Fruit fly (Drosophila melanogaster): ENCODE results near the gene CG42471.

CG42471 gene

dm6 chr2L:11753922-11754321 lies at the start of gene CG42471:
Gene CG42471 (minus strand): TSS chr2L:11754022.
- TF ChIP-seq CG17801 (GFP tag; optimal IDR thresholded peaks at IDR 0.05; ENCODE audit: partially characterized antibody) = no peak

- no peak for TF ChIP-seq CG17801 (GFP tag; optimal IDR thresholded peaks at IDR 0.05; ENCODE audit: partially characterized antibody)
Observed at dm6 chr2L:11797127-11797526, 43.3 kb upstream of the CG42471 start.

dm6 chr2L:11793986-11794385 lies 40.2 kb upstream of the CG42471 start, which contains the start of gene CG14937:
Gene CG14937 (minus strand): TSS chr2L:11794086.
- no peak for TF ChIP-seq CG17801 (GFP tag; optimal IDR thresholded peaks at IDR 0.05; ENCODE audit: partially characterized antibody)

dm6 chr2L:11792265-11792664 lies 38.4 kb upstream of the CG42471 start, which contains the start of gene Tsp33B:
Gene Tsp33B (minus strand): TSS chr2L:11792365.
- no peak for TF ChIP-seq CG17801 (GFP tag; optimal IDR thresholded peaks at IDR 0.05; ENCODE audit: partially characterized antibody)

- TF ChIP-seq CG17801 (GFP tag; optimal IDR thresholded peaks at IDR 0.05; ENCODE audit: partially characterized antibody) = no peak
Observed at dm6 chr2L:11789690-11790089, 35.9 kb upstream of the CG42471 start, which contains the start of gene CG14932. Gene CG14932 (plus strand): TSS chr2L:11789919.

- TF ChIP-seq CG17801 (GFP tag; optimal IDR thresholded peaks at IDR 0.05; ENCODE audit: partially characterized antibody) = no peak
Observed at dm6 chr2L:11788034-11788433, 34.2 kb upstream of the CG42471 start, which contains the start of gene CG14931. Gene CG14931 (plus strand): TSS chr2L:11788334.

dm6 chr2L:11754402-11754801 lies 580 bp upstream of the CG42471 start, which contains the start of gene Sfp33A1:
Gene Sfp33A1 (minus strand): TSS chr2L:11754502.
- TF ChIP-seq CG17801 (GFP tag; optimal IDR thresholded peaks at IDR 0.05; ENCODE audit: partially characterized antibody) = no peak

dm6 chr2L:11753455-11753854 lies 367 bp downstream of the CG42471 start, which contains the start of gene CG42470:
Gene CG42470 (minus strand): TSS chr2L:11753555.
- no peak for TF ChIP-seq CG17801 (GFP tag; optimal IDR thresholded peaks at IDR 0.05; ENCODE audit: partially characterized antibody)

dm6 chr2L:11740595-11740994 lies 13.2 kb downstream of the CG42471 start:
- no peak for TF ChIP-seq CG17801 (GFP tag; optimal IDR thresholded peaks at IDR 0.05; ENCODE audit: partially characterized antibody)

- TF ChIP-seq CG17801 (GFP tag; optimal IDR thresholded peaks at IDR 0.05; ENCODE audit: partially characterized antibody) = no peak
Observed at dm6 chr2L:11738554-11738982, 15.3 kb downstream of the CG42471 start, which contains the start of gene Vha100-5. Gene Vha100-5 (plus strand): TSS chr2L:11738948.

- TF ChIP-seq CG17801 (GFP tag; optimal IDR thresholded peaks at IDR 0.05; ENCODE audit: partially characterized antibody) = no peak
Observed at dm6 chr2L:11737648-11738047, 16.2 kb downstream of the CG42471 start.

- peak; percentile 17 for TF ChIP-seq CG17801 (GFP tag; optimal IDR thresholded peaks at IDR 0.05; ENCODE audit: partially characterized antibody)
Observed at dm6 chr2L:11735975-11736374, 17.8 kb downstream of the CG42471 start.
